Fruit fly (Drosophila melanogaster) whole organism, embryonic: Measurements from ENCODE around the gene CG14410.
A peak's percentile ranks its signal among the peaks of the same experiment; 100 is the strongest.

Experiments used
- Abd-B ChIP-seq: fragments of 200-800 bp; sonication (Bioruptor generic); optimal IDR thresholded peaks from 2 replicates; lab custom pipeline; 2018; ENCODE audit warnings: missing biosample characterization, mild to moderate bottlenecking, missing genetic modification characterization, moderate library complexity
- CG10321 ChIP-seq: fragments of 200-800 bp; sonication (Bioruptor generic); IDR thresholded peaks from 2 replicates; pipeline ENCODE4 v1.3.6; 2022; ENCODE audit warnings: missing biosample characterization, missing genetic modification characterization
- CG10366 ChIP-seq: fragments of 200-800 bp; sonication (Bioruptor generic); IDR thresholded peaks from 2 replicates; pipeline ENCODE4 v1.3.6; 2022; ENCODE audit warnings: missing biosample characterization, missing genetic modification characterization
- CG11247 ChIP-seq: fragments of 200-800 bp; sonication (Bioruptor generic); IDR thresholded peaks from 2 replicates; pipeline ENCODE4 v1.3.6; 2022; ENCODE audit warnings: missing biosample characterization, missing genetic modification characterization
- CG11696 ChIP-seq: fragments of 200-800 bp; sonication (Bioruptor generic); IDR thresholded peaks from 2 replicates; pipeline ENCODE4 v1.3.6; 2022; ENCODE audit warnings: missing biosample characterization, missing genetic modification characterization
- CG14710 ChIP-seq: fragments of 200-800 bp; sonication (Bioruptor generic); optimal IDR thresholded peaks from 3 replicates; lab custom pipeline; 2019; ENCODE audit warnings: missing biosample characterization, mild to moderate bottlenecking, missing genetic modification characterization, moderate library complexity
- CG16779 ChIP-seq: fragments of 200-800 bp; sonication (Bioruptor generic); IDR thresholded peaks from 2 replicates; pipeline ENCODE4 v1.3.6; 2022; ENCODE audit warnings: missing biosample characterization, missing genetic modification characterization
- CG17361 ChIP-seq: fragments of 200-800 bp; sonication (Bioruptor generic); IDR thresholded peaks from 3 replicates; pipeline ENCODE4 v1.3.6; 2022; ENCODE audit warnings: missing biosample characterization, missing genetic modification characterization
- CG17385 ChIP-seq: fragments of 200-800 bp; sonication (Bioruptor generic); optimal IDR thresholded peaks from 3 replicates; lab custom pipeline; 2018; ENCODE audit warnings: missing biosample characterization, mild to moderate bottlenecking, missing genetic modification characterization
- CG1832 ChIP-seq: fragments of 200-800 bp; sonication (Bioruptor generic); optimal IDR thresholded peaks from 2 replicates; lab custom pipeline; 2017; ENCODE audit warnings: missing biosample characterization, mild to moderate bottlenecking, missing genetic modification characterization, inconsistent platforms
- CG18476 ChIP-seq: fragments of 200-800 bp; sonication (Bioruptor generic); optimal IDR thresholded peaks from 2 replicates; lab custom pipeline; 2016; ENCODE audit warnings: missing biosample characterization, mild to moderate bottlenecking, missing genetic modification characterization
- CG2889 ChIP-seq: fragments of 200-800 bp; sonication (Bioruptor generic); IDR thresholded peaks from 3 replicates; pipeline ENCODE4 v1.3.6; 2022; ENCODE audit warnings: missing biosample characterization, missing genetic modification characterization
- CG3065 ChIP-seq: fragments of 200-800 bp; sonication (Bioruptor generic); optimal IDR thresholded peaks from 2 replicates; lab custom pipeline; 2016; ENCODE audit warnings: missing biosample characterization, missing genetic modification characterization
- CG32767 ChIP-seq: fragments of 200-800 bp; sonication (Bioruptor generic); IDR thresholded peaks from 2 replicates; pipeline ENCODE4 v1.3.6; 2022; ENCODE audit warnings: missing biosample characterization, missing genetic modification characterization
- CG3407 ChIP-seq: fragments of 200-800 bp; sonication (Bioruptor generic); optimal IDR thresholded peaks from 2 replicates; lab custom pipeline; 2018; ENCODE audit warnings: missing biosample characterization, mild to moderate bottlenecking, missing genetic modification characterization
- CG34376 ChIP-seq: fragments of 200-800 bp; sonication (Bioruptor generic); optimal IDR thresholded peaks from 2 replicates; lab custom pipeline; 2018; ENCODE audit warnings: missing biosample characterization, mild to moderate bottlenecking, missing genetic modification characterization
- CG4360 ChIP-seq: fragments of 200-800 bp; sonication (Bioruptor generic); IDR thresholded peaks from 2 replicates; pipeline ENCODE4 v1.3.6; 2022; ENCODE audit warnings: missing biosample characterization, missing genetic modification characterization
- CG6683 ChIP-seq: fragments of 200-800 bp; sonication (Bioruptor generic); optimal IDR thresholded peaks from 2 replicates; lab custom pipeline; 2017; ENCODE audit warnings: missing biosample characterization, mild to moderate bottlenecking, missing genetic modification characterization, missing genetic modification reagents
- CG6689 ChIP-seq: fragments of 200-800 bp; sonication (Bioruptor generic); IDR thresholded peaks from 2 replicates; pipeline ENCODE4 v1.3.6; 2022; ENCODE audit warnings: missing biosample characterization, missing genetic modification characterization
- CG8388 ChIP-seq: fragments of 200-800 bp; sonication (Bioruptor generic); optimal IDR thresholded peaks from 2 replicates; lab custom pipeline; 2019; ENCODE audit warnings: missing biosample characterization, mild to moderate bottlenecking, missing genetic modification characterization, moderate library complexity
- Dek ChIP-seq: fragments of 200-800 bp; sonication (Bioruptor generic); optimal IDR thresholded peaks from 3 replicates; lab custom pipeline; 2019; ENCODE audit warnings: missing biosample characterization, mild to moderate bottlenecking, missing genetic modification characterization, moderate library complexity
- Dp ChIP-seq: fragments of 200-800 bp; sonication (Bioruptor generic); optimal IDR thresholded peaks from 2 replicates; lab custom pipeline; 2018; ENCODE audit warnings: missing biosample characterization, mild to moderate bottlenecking, missing genetic modification characterization, moderate library complexity
- Ets97D ChIP-seq: fragments of 200-800 bp; sonication (Bioruptor generic); optimal IDR thresholded peaks from 3 replicates; lab custom pipeline; 2016; ENCODE audit warnings: missing biosample characterization, missing genetic modification characterization
- Gug ChIP-seq: fragments of 200-800 bp; sonication (Bioruptor generic); IDR thresholded peaks from 4 replicates; pipeline ENCODE4 v1.3.6; 2022; ENCODE audit warnings: missing biosample characterization, missing genetic modification characterization
- HLH54F ChIP-seq: fragments of 200-800 bp; sonication (Bioruptor generic); optimal IDR thresholded peaks from 3 replicates; lab custom pipeline; 2016; ENCODE audit warnings: missing biosample characterization, missing genetic modification characterization
- Hr3 ChIP-seq: fragments of 200-800 bp; sonication (Bioruptor generic); optimal IDR thresholded peaks from 3 replicates; lab custom pipeline; 2016; ENCODE audit warnings: missing biosample characterization, missing genetic modification characterization
- Mes4 ChIP-seq: fragments of 200-800 bp; sonication (Bioruptor generic); optimal IDR thresholded peaks from 2 replicates; lab custom pipeline; 2016; ENCODE audit warnings: missing biosample characterization, missing genetic modification characterization
- Oli ChIP-seq: fragments of 200-800 bp; sonication (Bioruptor generic); optimal IDR thresholded peaks from 2 replicates; lab custom pipeline; 2018; ENCODE audit warnings: missing biosample characterization, mild to moderate bottlenecking, missing genetic modification characterization, moderate library complexity
- Six4 ChIP-seq: fragments of 200-800 bp; sonication (Bioruptor generic); optimal IDR thresholded peaks from 2 replicates; lab custom pipeline; 2016; ENCODE audit warnings: missing biosample characterization, missing genetic modification characterization
- Sry-β ChIP-seq: fragments of 200-800 bp; sonication (Bioruptor generic); optimal IDR thresholded peaks from 2 replicates; lab custom pipeline; 2018; ENCODE audit warnings: missing biosample characterization, mild to moderate bottlenecking, missing genetic modification characterization, moderate library complexity
- Trl ChIP-seq, 3 experiments: fragments of >200 bp in 2 of 3; fragments of 200-800 bp in 1 of 3; sonication (Bioruptor generic) in 1 of 3; optimal IDR thresholded peaks; 2 replicates in 1 of 3; 3 replicates in 2 of 3; lab custom pipeline; 2016 to 2017; ENCODE audit warnings: missing biosample characterization in 1 of 3, missing genetic modification characterization in 1 of 3
- ash1 ChIP-seq: fragments of 200-800 bp; sonication (Bioruptor generic); optimal IDR thresholded peaks from 2 replicates; lab custom pipeline; 2018; ENCODE audit warnings: missing biosample characterization, mild to moderate bottlenecking, missing genetic modification characterization
- bab2 ChIP-seq: fragments of 200-800 bp; sonication (Bioruptor generic); optimal IDR thresholded peaks from 2 replicates; lab custom pipeline; 2016; ENCODE audit warnings: missing biosample characterization, missing genetic modification characterization
- bbx ChIP-seq: fragments of 200-800 bp; sonication (Bioruptor generic); IDR thresholded peaks from 2 replicates; pipeline ENCODE4 v1.3.6; 2022; ENCODE audit warnings: missing biosample characterization, missing genetic modification characterization; ENCODE audit not compliant: partially characterized antibody
- bigmax ChIP-seq: fragments of 200-800 bp; sonication (Bioruptor generic); optimal IDR thresholded peaks from 2 replicates; lab custom pipeline; 2018; ENCODE audit warnings: missing biosample characterization, mild to moderate bottlenecking, missing genetic modification characterization
- btn ChIP-seq: fragments of 200-800 bp; sonication (Bioruptor generic); optimal IDR thresholded peaks from 2 replicates; lab custom pipeline; 2016; ENCODE audit warnings: missing biosample characterization, missing genetic modification characterization
- caup ChIP-seq: fragments of 200-800 bp; sonication (Bioruptor generic); optimal IDR thresholded peaks from 3 replicates; lab custom pipeline; 2017; ENCODE audit warnings: missing biosample characterization, mild to moderate bottlenecking, missing genetic modification characterization, moderate library complexity; ENCODE audit not compliant: severe bottlenecking
- corto ChIP-seq: fragments of 200-800 bp; sonication (Bioruptor generic); optimal IDR thresholded peaks from 2 replicates; lab custom pipeline; 2016; ENCODE audit warnings: missing biosample characterization, mild to moderate bottlenecking, missing genetic modification characterization, moderate library complexity
- crc ChIP-seq: fragments of 200-800 bp; sonication (Bioruptor generic); optimal IDR thresholded peaks from 2 replicates; lab custom pipeline; 2016; ENCODE audit warnings: missing biosample characterization, missing genetic modification characterization
- danr ChIP-seq: fragments of 200-800 bp; sonication (Bioruptor generic); IDR thresholded peaks from 2 replicates; pipeline ENCODE4 v1.3.6; 2022; ENCODE audit warnings: missing biosample characterization, missing genetic modification characterization
- gro ChIP-seq: fragments of 200-800 bp; sonication (Bioruptor generic); optimal IDR thresholded peaks from 2 replicates; lab custom pipeline; 2016; ENCODE audit warnings: missing biosample characterization, missing genetic modification characterization
- jigr1 ChIP-seq: fragments of 200-800 bp; sonication (Bioruptor generic); IDR thresholded peaks from 3 replicates; pipeline ENCODE4 v1.3.6; 2022; ENCODE audit warnings: missing biosample characterization, missing genetic modification characterization
- kni ChIP-seq: fragments of 200-800 bp; sonication (Bioruptor generic); optimal IDR thresholded peaks from 3 replicates; lab custom pipeline; 2017; ENCODE audit warnings: mild to moderate bottlenecking, missing biosample characterization, missing genetic modification reagents, missing genetic modification characterization
- lov ChIP-seq, 2 experiments: fragments of 200-800 bp in 1 of 2; fragments of >200 bp in 1 of 2; sonication (Bioruptor generic) in 1 of 2; IDR thresholded peaks in 1 of 2; optimal IDR thresholded peaks in 1 of 2; 2 replicates in 1 of 2; 3 replicates in 1 of 2; pipeline versions ENCODE4 v1.3.6 to Lab custom; 2017 to 2022; ENCODE audit warnings: missing biosample characterization in 1 of 2, missing genetic modification characterization in 1 of 2
- otp ChIP-seq: fragments of 200-800 bp; sonication (Bioruptor generic); IDR thresholded peaks from 3 replicates; pipeline ENCODE4, ENCODE4 v1.3.6; 2022; ENCODE audit warnings: missing biosample characterization, missing genetic modification characterization
- p53 ChIP-seq: fragments of 200-800 bp; sonication (Bioruptor generic); optimal IDR thresholded peaks from 2 replicates; lab custom pipeline; 2016; ENCODE audit warnings: missing biosample characterization, missing genetic modification characterization
- ranshi ChIP-seq: fragments of 200-800 bp; sonication (Bioruptor generic); IDR thresholded peaks from 2 replicates; pipeline ENCODE4 v1.3.6; 2022; ENCODE audit warnings: missing biosample characterization, missing genetic modification characterization
- ro ChIP-seq: fragments of 200-800 bp; sonication (Bioruptor generic); IDR thresholded peaks from 2 replicates; pipeline ENCODE4 v1.3.6; 2022; ENCODE audit warnings: missing biosample characterization, missing genetic modification characterization
- trh ChIP-seq: fragments of 200-800 bp; sonication (Bioruptor generic); optimal IDR thresholded peaks from 2 replicates; lab custom pipeline; 2016; ENCODE audit warnings: missing biosample characterization, missing genetic modification characterization
- usp ChIP-seq: fragments of >200 bp; optimal IDR thresholded peaks from 2 replicates; lab custom pipeline; 2017; ENCODE audit warnings: missing biosample characterization, missing genetic modification characterization

The CG14410 gene

DNA sequence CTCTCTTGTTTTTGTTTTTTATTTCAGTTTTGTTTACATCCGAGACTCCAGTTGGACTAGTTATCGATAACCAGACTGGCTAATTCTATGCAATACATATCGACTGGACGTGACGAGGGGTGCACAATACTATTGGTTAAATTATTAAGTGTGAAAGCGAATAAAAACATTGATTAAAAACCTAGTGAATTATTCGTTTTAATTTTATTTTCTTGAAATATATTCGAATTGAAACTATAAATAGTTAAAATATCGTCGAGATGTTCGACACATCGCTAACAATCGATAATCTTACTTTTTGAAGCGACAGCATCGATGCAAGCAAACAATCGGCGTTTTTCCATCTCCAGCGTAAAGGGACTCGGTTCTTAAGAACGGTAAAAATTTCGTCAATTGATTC lies 2.5 kb downstream of the CG14410 start, which contains the start of the genes CG32590 and Flo2 (continued):
- TF ChIP-seq HLH54F (GFP tag; lab: Kevin White, UChicago) = peak; percentile 83
- no peak for TF ChIP-seq Trl (optimal IDR thresholded peaks at IDR 0.05; lab: Kevin White, UChicago)
- TF ChIP-seq Trl (GFP tag; optimal IDR thresholded peaks at IDR 0.05; lab: Kevin White, UChicago) = peak; percentile 56
- TF ChIP-seq danr = peak; percentile 69
- peak; percentile 72 for TF ChIP-seq Ets97D
- peak; percentile 58 for TF ChIP-seq CG8388 (GFP tag; lab: Kevin White, UChicago)
- TF ChIP-seq Dp (GFP tag; lab: Kevin White, UChicago) = peak; percentile 28
- peak; percentile 69 for TF ChIP-seq gro (GFP tag; lab: Kevin White, UChicago)
- no peak for TF ChIP-seq usp
- TF ChIP-seq CG32767 (GFP tag; lab: Robert Waterston, UW) = peak; percentile 63; the same call in 1 of the 2 replicates
- TF ChIP-seq CG3407 = peak; percentile 20
- TF ChIP-seq CG11247 (GFP tag; lab: Robert Waterston, UW) = peak; percentile 81
- TF ChIP-seq CG2889 (GFP tag; lab: Robert Waterston, UW) = peak; percentile 69; the same call in 2 of the 3 replicates
- TF ChIP-seq kni (GFP tag; lab: Kevin White, UChicago) = no peak
- peak; percentile 37 for TF ChIP-seq CG3065 (GFP tag; lab: Kevin White, UChicago)
- TF ChIP-seq Mes4 (GFP tag; lab: Kevin White, UChicago) = peak; percentile 54
- no peak for TF ChIP-seq CG11696 (GFP tag; lab: Robert Waterston, UW)
- TF ChIP-seq Hr3 (GFP tag; lab: Kevin White, UChicago) = peak; percentile 58
- TF ChIP-seq ranshi = peak; percentile 81
- peak; percentile 18; the same call in 1 of the 3 replicates for TF ChIP-seq jigr1 (GFP tag; lab: Robert Waterston, UW)
- peak; percentile 71; the same call in 1 of the 3 replicates for TF ChIP-seq otp (GFP tag; lab: Robert Waterston, UW)
- TF ChIP-seq CG4360 (GFP tag; lab: Robert Waterston, UW) = no peak
- TF ChIP-seq Gug (GFP tag; lab: Robert Waterston, UW) = peak; percentile 73
- TF ChIP-seq trh (GFP tag; lab: Kevin White, UChicago) = peak; percentile 48
- no peak for TF ChIP-seq CG16779 (GFP tag; lab: Robert Waterston, UW)
- peak; percentile 25 for TF ChIP-seq CG6683
- peak; percentile 54 for TF ChIP-seq bab2 (GFP tag; lab: Kevin White, UChicago)
- peak; percentile 48 for TF ChIP-seq caup (GFP tag; lab: Kevin White, UChicago)
- peak; percentile 38 for TF ChIP-seq Oli
- peak; percentile 80 for TF ChIP-seq CG14710 (tag; lab: Kevin White, UChicago)
- TF ChIP-seq btn = no peak
- TF ChIP-seq p53 (GFP tag; lab: Kevin White, UChicago) = peak; percentile 35
- no peak for TF ChIP-seq CG1832 (GFP tag; lab: Kevin White, UChicago)
- peak; percentile 65 for TF ChIP-seq Abd-B (GFP tag; lab: Kevin White, UChicago)
- TF ChIP-seq CG6689 (GFP tag; lab: Robert Waterston, UW) = peak; percentile 78
- no peak for TF ChIP-seq bigmax (GFP tag; lab: Kevin White, UChicago)
- TF ChIP-seq crc = peak; percentile 9
- TF ChIP-seq corto (GFP tag; lab: Kevin White, UChicago) = peak; percentile 38
- no peak for TF ChIP-seq lov (optimal IDR thresholded peaks at IDR 0.05; lab: Kevin White, UChicago)
- peak; percentile 47; the same call in 1 of the 3 replicates for TF ChIP-seq lov (GFP tag; IDR thresholded peaks at IDR 0.05; lab: Robert Waterston, UW)
- TF ChIP-seq Six4 = peak; percentile 63
- peak; percentile 55; the same call in 2 of the 3 replicates for TF ChIP-seq CG17361 (GFP tag; lab: Robert Waterston, UW)
- TF ChIP-seq bbx (GFP tag; lab: Robert Waterston, UW) = peak; percentile 94
- peak; percentile 53 for TF ChIP-seq Dek (tag; lab: Kevin White, UChicago)
- peak; percentile 13 for TF ChIP-seq CG34376 (GFP tag; lab: Kevin White, UChicago)
- TF ChIP-seq CG17385 (GFP tag; lab: Kevin White, UChicago) = peak; percentile 58
- TF ChIP-seq CG18476 = peak; percentile 57
- TF ChIP-seq ro = peak; percentile 42; the same call in 1 of the 2 replicates
- no peak for TF ChIP-seq Sry-β (GFP tag; lab: Kevin White, UChicago)
- TF ChIP-seq ash1 (GFP tag; lab: Kevin White, UChicago) = no peak
- TF ChIP-seq CG10321 (GFP tag; lab: Robert Waterston, UW) = 0 out of 2 replicates have a peak, but pooled peaks have one; percentile 14
- TF ChIP-seq CG10366 = peak; percentile 69
